Fruit fly (Drosophila melanogaster) whole organism, pupa: Measurements from ENCODE around the gene nonA-l.

Experiments
- CG14655 ChIP-seq: fragments of 200-800 bp; sonication (Bioruptor generic); optimal IDR thresholded peaks from 3 replicates; lab custom pipeline; 2017; ENCODE audit warnings: mild to moderate bottlenecking, missing biosample characterization, missing genetic modification reagents, missing genetic modification characterization
- CG17806 ChIP-seq: fragments of 200-800 bp; sonication (Bioruptor generic); optimal IDR thresholded peaks from 2 replicates; lab custom pipeline; 2018; ENCODE audit warnings: missing biosample characterization, mild to moderate bottlenecking, missing genetic modification characterization, moderate library complexity
- CG34367 ChIP-seq: fragments of 200-800 bp; sonication (Bioruptor generic); optimal IDR thresholded peaks from 2 replicates; lab custom pipeline; 2018; ENCODE audit warnings: missing biosample characterization, mild to moderate bottlenecking, missing genetic modification characterization
- CG8301 ChIP-seq: fragments of 200-800 bp; sonication (Bioruptor generic); optimal IDR thresholded peaks from 2 replicates; lab custom pipeline; 2018; ENCODE audit warnings: missing biosample characterization, mild to moderate bottlenecking, missing genetic modification characterization
- Pif1B ChIP-seq: fragments of 200-800 bp; sonication (Bioruptor generic); optimal IDR thresholded peaks from 3 replicates; lab custom pipeline; 2016; ENCODE audit warnings: missing biosample characterization, missing genetic modification characterization
- fd96Ca ChIP-seq: fragments of 200-800 bp; sonication (Bioruptor generic); IDR thresholded peaks from 3 replicates; pipeline ENCODE4 v1.3.6; 2022; ENCODE audit warnings: missing biosample characterization, missing genetic modification characterization
- gl ChIP-seq: fragments of 200-800 bp; sonication (Bioruptor generic); optimal IDR thresholded peaks from 2 replicates; lab custom pipeline; 2018; ENCODE audit warnings: missing biosample characterization, mild to moderate bottlenecking, missing genetic modification characterization
- rn ChIP-seq: fragments of 200-800 bp; sonication (Bioruptor generic); IDR thresholded peaks from 2 replicates; pipeline ENCODE4 v1.3.6; 2022; ENCODE audit warnings: missing biosample characterization, missing genetic modification characterization

DNA sequence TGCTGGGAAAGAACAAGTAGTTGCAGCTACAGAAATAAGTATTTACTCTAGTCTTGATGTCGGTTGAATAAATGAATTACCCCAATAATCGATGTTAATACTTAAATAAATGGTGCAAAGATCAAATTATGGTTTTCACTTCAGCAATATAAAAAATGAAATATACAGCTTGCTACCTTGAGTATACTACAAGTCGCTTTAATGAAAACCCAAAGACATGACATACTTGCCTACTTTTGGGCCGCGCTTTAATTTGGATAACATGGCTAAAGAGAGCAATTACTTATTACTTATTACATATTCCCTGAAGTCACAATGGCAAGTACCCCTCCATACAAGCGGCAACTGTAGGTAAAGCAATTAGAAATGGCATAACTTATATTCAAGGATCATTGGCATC, 28.8 kb upstream of the nonA-l start:
- TF ChIP-seq CG8301 (no peak), gl (tag; lab: Kevin White, UChicago) (no peak), Pif1B (no peak), fd96Ca (GFP tag; lab: Robert Waterston, UW) (no peak), rn (no peak), CG34367 (tag; lab: Kevin White, UChicago) (no peak), CG17806 (no peak), CG14655 (GFP tag; lab: Kevin White, UChicago) (no peak)
